Worm (Caenorhabditis elegans): Measurements from ENCODE around the gene grl-11.

grl-11 gene

DNA sequence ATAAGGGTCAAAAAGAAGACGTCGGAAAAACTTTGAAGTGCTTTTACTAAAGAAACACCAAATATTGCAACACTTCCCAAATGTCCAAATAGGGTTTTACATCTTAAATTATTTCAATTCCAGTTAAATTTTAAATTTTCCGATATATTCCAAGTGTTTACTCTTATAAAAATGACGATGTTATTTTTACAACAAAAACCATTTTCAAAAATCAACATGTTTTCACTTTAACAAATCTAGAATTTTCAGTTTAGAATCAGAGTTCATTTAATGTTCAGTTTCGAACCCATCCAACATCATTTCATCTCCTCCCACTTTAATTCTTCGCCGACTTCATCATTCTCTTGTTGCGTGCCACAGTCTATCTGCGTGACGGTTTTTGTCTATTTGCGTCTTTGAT lies 14.5 kb downstream of the grl-11 start, which contains the start of gene dos-1:
TSS of gene dos-1 (plus strand) at position 301 of the 400 bp plus-strand sequence.
- TF ChIP-seq nhr-47 (tag; optimal IDR thresholded peaks at IDR 0.05) (no peak), C16A3.4 (tag; optimal IDR thresholded peaks at IDR 0.05) (no peak), ceh-8 (GFP tag; optimal IDR thresholded peaks at IDR 0.05) (no peak), tbx-2 (tag; optimal IDR thresholded peaks at IDR 0.05) (no peak), fkh-8 (tag; optimal IDR thresholded peaks at IDR 0.05) (no peak), snu-23 (GFP tag; optimal IDR thresholded peaks at IDR 0.05) (no peak), zip-4 (GFP tag; optimal IDR thresholded peaks at IDR 0.05) (no peak), mef-2 (tag; optimal IDR thresholded peaks at IDR 0.05) (no peak), nhr-90 (tag; optimal IDR thresholded peaks at IDR 0.05; ENCODE audit: poor library complexity) (no peak)

- TF ChIP-seq egl-13 (tag; optimal IDR thresholded peaks at IDR 0.05) (no peak), nhr-19 (GFP tag; conservative IDR thresholded peaks at IDR 0.05) (no peak), rnt-1 (tag; optimal IDR thresholded peaks at IDR 0.05) (no peak), snpc-4 (tag; optimal IDR thresholded peaks at IDR 0.05) (no peak), nhr-77 (tag; optimal IDR thresholded peaks at IDR 0.05) (no peak), elt-2 (tag; optimal IDR thresholded peaks at IDR 0.05) (no peak), unc-86 (tag; optimal IDR thresholded peaks at IDR 0.05) (no peak), aha-1 (tag; optimal IDR thresholded peaks at IDR 0.05) (no peak), egl-27 (tag; optimal IDR thresholded peaks at IDR 0.05) (no peak)
These were observed 17.0 kb downstream of the grl-11 start, which contains the start of gene ZK507.1 for ce11 chrIII:9101212-9101611. Gene ZK507.1, minus strand, starts transcription at chrIII:9101312.

- TF ChIP-seq blmp-1 (tag; optimal IDR thresholded peaks at IDR 0.05): peak; percentile 68
- TF ChIP-seq sup-37 (GFP tag; optimal IDR thresholded peaks at IDR 0.05): no peak
These were observed 26.5 kb downstream of the grl-11 start, which contains the start of gene glp-1 for ce11 chrIII:9091392-9092291. Gene glp-1, plus strand, starts transcription at chrIII:9092241.

DNA sequence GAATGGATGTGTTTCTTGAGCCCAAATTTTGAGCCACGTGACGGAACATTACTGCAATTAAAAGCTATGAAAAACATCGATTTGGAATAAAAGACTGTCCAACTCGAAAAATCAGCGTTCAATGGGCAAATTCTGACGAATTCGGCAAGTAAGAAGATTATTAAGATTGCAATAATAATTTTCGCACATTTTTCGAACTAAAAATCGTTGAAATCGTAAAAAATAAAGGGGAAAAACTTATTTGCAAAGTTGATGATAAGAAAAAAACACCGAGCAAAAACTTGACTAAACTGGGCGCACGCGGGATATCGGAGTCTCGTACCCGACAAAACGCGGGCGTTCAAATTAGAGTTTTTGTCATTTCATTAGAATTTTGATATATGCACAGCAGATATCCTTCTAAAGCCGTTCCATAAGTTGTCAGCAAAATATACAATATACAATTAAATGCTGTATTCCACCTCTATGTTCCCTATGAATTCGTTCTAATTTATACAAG lies 28.8 kb downstream of the grl-11 start, which contains the start of the genes mccc-2 and mrpl-44:
TSS of gene mccc-2 (minus strand) at position 51 of the 499 bp plus-strand sequence.
TSS of gene mrpl-44 (minus strand) at position 51 of the 499 bp plus-strand sequence.
- TF ChIP-seq elt-3 (tag; optimal IDR thresholded peaks at IDR 0.05) (no peak), zip-4 (GFP tag; optimal IDR thresholded peaks at IDR 0.05) (no peak), jun-1 (tag; optimal IDR thresholded peaks at IDR 0.05) (no peak), lin-15B (tag; optimal IDR thresholded peaks at IDR 0.05) (peak; percentile 33), ceh-82 (tag; optimal IDR thresholded peaks at IDR 0.05) (peak in 2 of 3 experiments; percentile 14 to 25), nhr-20 (tag; optimal IDR thresholded peaks at IDR 0.05) (peak; percentile 23), egl-27 (tag; optimal IDR thresholded peaks at IDR 0.05) (no peak), aly-2 (tag; optimal IDR thresholded peaks at IDR 0.05) (no peak), efl-1 (optimal IDR thresholded peaks at IDR 0.05) (peak; percentile 35 to 92), efl-1 (GFP tag; optimal IDR thresholded peaks at IDR 0.05 in 1 of 2) (peak; percentile 92 to 99), nhr-19 (GFP tag; conservative IDR thresholded peaks at IDR 0.05) (0 out of 2 replicates have a peak, but pooled peaks have one; percentile 7), ceh-8 (GFP tag; optimal IDR thresholded peaks at IDR 0.05) (no peak), C16A3.4 (tag; optimal IDR thresholded peaks at IDR 0.05) (no peak), blmp-1 (tag; optimal IDR thresholded peaks at IDR 0.05) (no peak), pax-3 (tag; optimal IDR thresholded peaks at IDR 0.05) (no peak), rnt-1 (tag; optimal IDR thresholded peaks at IDR 0.05) (peak; percentile 55), nhr-85 (tag) (peak; percentile 46), xbp-1 (tag; optimal IDR thresholded peaks at IDR 0.05) (peak; percentile 33), hlh-17 (GFP tag; optimal IDR thresholded peaks at IDR 0.05; ENCODE audit: borderline replicate concordance) (no peak), swsn-7 (tag; optimal IDR thresholded peaks at IDR 0.05) (peak; percentile 30), isw-1 (GFP tag; IDR thresholded peaks at IDR 0.05) (peak; percentile 39), F16B12.6 (tag; optimal IDR thresholded peaks at IDR 0.05) (peak; percentile 23), fkh-4 (tag; optimal IDR thresholded peaks at IDR 0.05; ENCODE audit: borderline replicate concordance) (no peak), ets-5 (GFP tag; IDR thresholded peaks at IDR 0.05) (no peak), nhr-12 (tag; optimal IDR thresholded peaks at IDR 0.05) (no peak), unc-86 (tag; optimal IDR thresholded peaks at IDR 0.05) (no peak), skn-1 (tag; optimal IDR thresholded peaks at IDR 0.05) (no peak), fos-1 (tag; optimal IDR thresholded peaks at IDR 0.05) (no peak), nhr-84 (tag; optimal IDR thresholded peaks at IDR 0.05) (no peak), dpl-1 (GFP tag; optimal IDR thresholded peaks at IDR 0.05) (peak; percentile 83 to 92 (median 92)), lin-35 (GFP tag; optimal IDR thresholded peaks at IDR 0.05) (peak; percentile 90 to 95), fkh-8 (tag; optimal IDR thresholded peaks at IDR 0.05) (no peak)
